Fruit fly (Drosophila melanogaster) whole organism, embryonic: ENCODE measurements around the gene CG34125.
A peak's percentile ranks its signal among the peaks of the same experiment; 100 is the strongest.

ENCODE experiments used
- Adf1 ChIP-seq: fragments of 200-800 bp; sonication (Bioruptor generic); IDR thresholded peaks from 2 replicates; pipeline ENCODE4 v1.3.6; 2022; ENCODE audit warnings: missing biosample characterization, missing genetic modification characterization
- Bgb ChIP-seq: fragments of 200-800 bp; sonication (Bioruptor generic); IDR thresholded peaks from 2 replicates; pipeline ENCODE4 v1.3.6; 2022; ENCODE audit warnings: missing biosample characterization, missing genetic modification characterization; ENCODE audit not compliant: partially characterized antibody
- Blimp-1 ChIP-seq: fragments of 200-800 bp; sonication (Bioruptor generic); optimal IDR thresholded peaks from 3 replicates; lab custom pipeline; 2018; ENCODE audit warnings: missing biosample characterization, missing genetic modification characterization, mild to moderate bottlenecking, moderate library complexity, missing genetic modification reagents
- CG10979 ChIP-seq: fragments of 200-800 bp; sonication (Bioruptor generic); optimal IDR thresholded peaks from 2 replicates; lab custom pipeline; 2018; ENCODE audit warnings: missing biosample characterization, mild to moderate bottlenecking, missing genetic modification characterization, moderate library complexity
- CG11398 ChIP-seq: fragments of 200-800 bp; sonication (Bioruptor generic); optimal IDR thresholded peaks from 2 replicates; lab custom pipeline; 2016; ENCODE audit warnings: missing biosample characterization, missing genetic modification characterization
- CG12236 ChIP-seq: fragments of 200-800 bp; sonication (Bioruptor generic); optimal IDR thresholded peaks from 2 replicates; lab custom pipeline; 2016; ENCODE audit warnings: missing biosample characterization, missing genetic modification characterization
- CG1233 ChIP-seq: fragments of 200-800 bp; sonication (Bioruptor generic); optimal IDR thresholded peaks from 4 replicates; lab custom pipeline; 2018; ENCODE audit warnings: missing biosample characterization, mild to moderate bottlenecking, missing genetic modification characterization
- CG1529 ChIP-seq: fragments of 200-800 bp; sonication (Bioruptor generic); optimal IDR thresholded peaks from 3 replicates; lab custom pipeline; 2018; ENCODE audit warnings: missing biosample characterization, missing genetic modification characterization
- CG17829 ChIP-seq: fragments of 200-800 bp; optimal IDR thresholded peaks from 2 replicates; lab custom pipeline; 2019; ENCODE audit warnings: missing biosample characterization, mild to moderate bottlenecking, missing genetic modification characterization, moderate library complexity
- CG2889 ChIP-seq: fragments of 200-800 bp; sonication (Bioruptor generic); IDR thresholded peaks from 3 replicates; pipeline ENCODE4 v1.3.6; 2022; ENCODE audit warnings: missing biosample characterization, missing genetic modification characterization
- CG6765 ChIP-seq: fragments of 200-800 bp; sonication (Bioruptor generic); optimal IDR thresholded peaks from 3 replicates; lab custom pipeline; 2017; ENCODE audit warnings: missing biosample characterization, mild to moderate bottlenecking, missing genetic modification characterization
- CG9876 ChIP-seq: fragments of 200-800 bp; sonication (Bioruptor generic); optimal IDR thresholded peaks from 2 replicates; lab custom pipeline; 2016; ENCODE audit warnings: missing biosample characterization, missing genetic modification characterization
- CkIIα-i1 ChIP-seq: fragments of 200-800 bp; sonication (Bioruptor generic); IDR thresholded peaks from 2 replicates; pipeline ENCODE4 v1.3.6; 2022; ENCODE audit warnings: missing biosample characterization, missing genetic modification characterization
- D ChIP-seq, 2 experiments: fragments of 200-800 bp in 1 of 2; fragments of >200 bp in 1 of 2; sonication (Bioruptor generic) in 1 of 2; optimal IDR thresholded peaks; 2 replicates in 1 of 2; 3 replicates in 1 of 2; lab custom pipeline; 2017; ENCODE audit warnings: mild to moderate bottlenecking in 1 of 2, missing biosample characterization in 1 of 2, missing genetic modification characterization in 1 of 2, missing genetic modification reagents in 1 of 2
- Dip2 ChIP-seq: fragments of 200-800 bp; sonication (Bioruptor generic); IDR thresholded peaks from 2 replicates; pipeline ENCODE4 v1.3.6; 2022; ENCODE audit warnings: missing biosample characterization, missing genetic modification characterization
- Dp ChIP-seq: fragments of 200-800 bp; sonication (Bioruptor generic); optimal IDR thresholded peaks from 2 replicates; lab custom pipeline; 2018; ENCODE audit warnings: missing biosample characterization, mild to moderate bottlenecking, missing genetic modification characterization, moderate library complexity
- HmgZ ChIP-seq: fragments of 200-800 bp; sonication (Bioruptor generic); optimal IDR thresholded peaks from 2 replicates; lab custom pipeline; 2018; ENCODE audit warnings: missing biosample characterization, mild to moderate bottlenecking, missing genetic modification characterization
- Mrtf ChIP-seq: fragments of 200-800 bp; sonication (Bioruptor generic); IDR thresholded peaks from 3 replicates; pipeline ENCODE4 v1.3.6; 2022; ENCODE audit warnings: missing biosample characterization, missing genetic modification characterization
- NfI ChIP-seq: fragments of 200-800 bp; sonication (Bioruptor generic); optimal IDR thresholded peaks from 3 replicates; lab custom pipeline; 2018; ENCODE audit warnings: missing biosample characterization, mild to moderate bottlenecking, missing genetic modification characterization, moderate library complexity
- Oli ChIP-seq: fragments of 200-800 bp; sonication (Bioruptor generic); optimal IDR thresholded peaks from 2 replicates; lab custom pipeline; 2018; ENCODE audit warnings: missing biosample characterization, mild to moderate bottlenecking, missing genetic modification characterization, moderate library complexity
- Ravus ChIP-seq: fragments of 200-800 bp; sonication (Bioruptor generic); IDR thresholded peaks from 2 replicates; pipeline ENCODE4 v1.3.6; 2022; ENCODE audit warnings: missing biosample characterization, missing genetic modification characterization
- Trl ChIP-seq, 3 experiments: fragments of >200 bp in 2 of 3; fragments of 200-800 bp in 1 of 3; sonication (Bioruptor generic) in 1 of 3; optimal IDR thresholded peaks; 2 replicates in 1 of 3; 3 replicates in 2 of 3; lab custom pipeline; 2016 to 2017; ENCODE audit warnings: missing biosample characterization in 1 of 3, missing genetic modification characterization in 1 of 3
- bcd ChIP-seq: fragments of 200-800 bp; sonication (Bioruptor generic); optimal IDR thresholded peaks from 2 replicates; lab custom pipeline; 2017; ENCODE audit warnings: missing biosample characterization, mild to moderate bottlenecking, missing genetic modification characterization
- bigmax ChIP-seq: fragments of 200-800 bp; sonication (Bioruptor generic); optimal IDR thresholded peaks from 2 replicates; lab custom pipeline; 2018; ENCODE audit warnings: missing biosample characterization, mild to moderate bottlenecking, missing genetic modification characterization
- cg ChIP-seq: fragments of 200-800 bp; sonication (Bioruptor generic); optimal IDR thresholded peaks from 3 replicates; lab custom pipeline; 2019; ENCODE audit warnings: missing biosample characterization, mild to moderate bottlenecking, missing genetic modification characterization, moderate library complexity
- ci ChIP-seq: fragments of 200-800 bp; sonication (Bioruptor generic); IDR thresholded peaks from 3 replicates; pipeline ENCODE4 v1.3.6; 2022; ENCODE audit warnings: missing biosample characterization, missing genetic modification characterization
- corto ChIP-seq: fragments of 200-800 bp; sonication (Bioruptor generic); optimal IDR thresholded peaks from 2 replicates; lab custom pipeline; 2016; ENCODE audit warnings: missing biosample characterization, mild to moderate bottlenecking, missing genetic modification characterization, moderate library complexity
- gcm2 ChIP-seq: fragments of 200-800 bp; sonication (Bioruptor generic); optimal IDR thresholded peaks from 2 replicates; lab custom pipeline; 2016; ENCODE audit warnings: missing biosample characterization, missing genetic modification characterization
- gsb ChIP-seq: fragments of 200-800 bp; sonication (Bioruptor generic); IDR thresholded peaks from 2 replicates; pipeline ENCODE4 v1.3.6; 2022; ENCODE audit warnings: missing biosample characterization, missing genetic modification characterization
- gsb-n ChIP-seq: fragments of 200-800 bp; sonication (Bioruptor generic); optimal IDR thresholded peaks from 3 replicates; lab custom pipeline; 2018; ENCODE audit warnings: missing biosample characterization, mild to moderate bottlenecking, missing genetic modification characterization
- jumu ChIP-seq: fragments of 200-800 bp; sonication (Bioruptor generic); optimal IDR thresholded peaks from 3 replicates; lab custom pipeline; 2016; ENCODE audit warnings: missing biosample characterization, missing genetic modification characterization
- kay ChIP-seq: fragments of 200-800 bp; sonication (Bioruptor generic); optimal IDR thresholded peaks from 2 replicates; lab custom pipeline; 2016; ENCODE audit warnings: missing biosample characterization, missing genetic modification characterization
- kni ChIP-seq: fragments of 200-800 bp; sonication (Bioruptor generic); optimal IDR thresholded peaks from 3 replicates; lab custom pipeline; 2017; ENCODE audit warnings: mild to moderate bottlenecking, missing biosample characterization, missing genetic modification reagents, missing genetic modification characterization
- maf-S ChIP-seq: fragments of 200-800 bp; sonication (Bioruptor generic); optimal IDR thresholded peaks from 2 replicates; lab custom pipeline; 2016; ENCODE audit warnings: missing biosample characterization, missing genetic modification characterization
- mirr ChIP-seq: fragments of 200-800 bp; sonication (Bioruptor generic); optimal IDR thresholded peaks from 3 replicates; lab custom pipeline; 2018; ENCODE audit warnings: missing biosample characterization, mild to moderate bottlenecking, missing genetic modification characterization
- mld ChIP-seq: fragments of 200-800 bp; sonication (Bioruptor generic); IDR thresholded peaks from 3 replicates; pipeline ENCODE4 v1.3.6; 2022; ENCODE audit warnings: missing biosample characterization, missing genetic modification characterization; ENCODE audit not compliant: partially characterized antibody
- otp ChIP-seq: fragments of 200-800 bp; sonication (Bioruptor generic); IDR thresholded peaks from 3 replicates; pipeline ENCODE4, ENCODE4 v1.3.6; 2022; ENCODE audit warnings: missing biosample characterization, missing genetic modification characterization
- prd ChIP-seq, 3 experiments: fragments of >200 bp in 2 of 3; fragments of 200-800 bp in 1 of 3; sonication (Bioruptor generic) in 1 of 3; optimal IDR thresholded peaks in 2 of 3; IDR thresholded peaks in 1 of 3; 2 replicates in 2 of 3; 3 replicates in 1 of 3; pipeline versions ENCODE4 v1.3.6 to Lab custom; 2017 to 2022; ENCODE audit warnings: missing biosample characterization in 1 of 3, missing genetic modification characterization in 1 of 3
- salm ChIP-seq: fragments of 200-800 bp; sonication (Bioruptor generic); optimal IDR thresholded peaks from 2 replicates; lab custom pipeline; 2018; ENCODE audit warnings: missing biosample characterization, mild to moderate bottlenecking, missing genetic modification characterization
- shn ChIP-seq: fragments of 200-800 bp; sonication (Bioruptor generic); optimal IDR thresholded peaks from 3 replicates; lab custom pipeline; 2016; ENCODE audit warnings: missing biosample characterization, missing genetic modification characterization
- sim ChIP-seq: fragments of 200-800 bp; sonication (Bioruptor generic); IDR thresholded peaks from 2 replicates; pipeline ENCODE4 v1.3.6; 2022; ENCODE audit warnings: missing biosample characterization, missing genetic modification characterization
- ssp ChIP-seq: fragments of 200-800 bp; sonication (Bioruptor generic); IDR thresholded peaks from 2 replicates; pipeline ENCODE4 v1.3.6; 2022; ENCODE audit warnings: missing biosample characterization, missing genetic modification characterization
- tll ChIP-seq, 2 experiments: fragments of 200-800 bp in 1 of 2; fragments of >200 bp in 1 of 2; sonication (Bioruptor generic) in 1 of 2; optimal IDR thresholded peaks; 2 replicates each; lab custom pipeline; 2017 to 2019; ENCODE audit warnings: missing biosample characterization in 2 of 2, missing genetic modification characterization in 2 of 2, mild to moderate bottlenecking in 1 of 2, moderate library complexity in 1 of 2
- tna ChIP-seq: fragments of 200-800 bp; sonication (Bioruptor generic); IDR thresholded peaks from 2 replicates; pipeline ENCODE4 v1.3.6; 2022; ENCODE audit warnings: missing biosample characterization, missing genetic modification characterization; ENCODE audit not compliant: partially characterized antibody
- twi ChIP-seq: fragments of 200-800 bp; optimal IDR thresholded peaks from 2 replicates; lab custom pipeline; 2019; ENCODE audit warnings: missing biosample characterization, mild to moderate bottlenecking, missing genetic modification characterization, moderate library complexity
- wek ChIP-seq: fragments of 200-800 bp; sonication (Bioruptor generic); optimal IDR thresholded peaks from 3 replicates; lab custom pipeline; 2018; ENCODE audit warnings: missing biosample characterization, mild to moderate bottlenecking, missing genetic modification characterization, moderate library complexity

Gene CG34125

DNA sequence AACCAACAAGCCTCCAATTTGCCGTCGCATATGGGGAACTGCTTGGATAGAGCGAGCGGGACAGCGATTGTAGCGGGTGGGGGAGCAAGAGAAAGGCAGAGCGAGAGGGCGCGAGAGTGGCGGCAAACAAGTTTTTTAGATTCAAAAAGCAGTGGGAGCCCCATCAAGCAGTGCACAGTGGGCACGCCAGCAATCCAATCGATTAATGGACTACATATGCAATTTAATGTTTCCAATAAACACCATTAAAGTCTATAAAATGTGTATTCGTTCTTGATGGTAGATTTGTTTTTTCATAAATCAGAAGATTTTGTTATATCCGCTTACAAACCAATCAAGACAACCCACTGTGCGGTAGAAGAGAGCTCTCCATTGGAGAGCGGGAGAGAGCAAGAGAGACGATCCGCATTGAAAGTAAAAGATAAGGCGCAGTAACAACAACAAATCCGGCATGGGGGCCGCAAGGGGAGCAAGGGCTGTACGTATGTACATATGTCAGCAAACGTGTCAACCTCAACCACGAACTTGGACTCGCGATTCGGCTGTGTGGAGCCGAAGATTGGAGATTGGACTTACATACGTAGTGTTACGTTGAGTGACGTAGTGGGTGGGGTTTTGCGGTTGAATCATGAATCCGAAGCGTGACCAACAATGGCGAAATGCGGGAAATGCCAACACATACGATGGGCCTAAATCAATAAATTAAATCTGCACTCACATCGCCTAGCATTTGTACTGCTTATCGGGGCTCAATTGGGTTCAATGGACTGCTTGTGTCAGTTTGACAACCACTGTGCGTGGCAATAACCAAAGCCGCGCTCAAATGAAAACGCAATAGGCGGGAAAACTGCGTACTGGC, 32.2 kb downstream of the CG34125 start (continued):
- TF ChIP-seq Mrtf (GFP tag; lab: Robert Waterston, UW) (peak; percentile 99), Trl (optimal IDR thresholded peaks at IDR 0.05; lab: Kevin White, UChicago) (peak; percentile 91 to 94), Trl (GFP tag; optimal IDR thresholded peaks at IDR 0.05; lab: Kevin White, UChicago) (peak; percentile 99), CG1529 (GFP tag; lab: Kevin White, UChicago) (peak; percentile 99), prd (optimal IDR thresholded peaks at IDR 0.05; lab: Kevin White, UChicago) (no peak), prd (GFP tag; IDR thresholded peaks at IDR 0.05; lab: Robert Waterston, UW) (peak; percentile 99), twi (peak; percentile 96), CG17829 (tag; lab: Kevin White, UChicago) (peak; percentile 99), mld (GFP tag; lab: Robert Waterston, UW) (0 out of 3 replicates have a peak, but pooled peaks have one; percentile 25), sim (GFP tag; lab: Robert Waterston, UW) (peak; percentile 97), cg (GFP tag; lab: Kevin White, UChicago) (peak; percentile 15), kay (GFP tag; lab: Kevin White, UChicago) (peak; percentile 97), CG9876 (GFP tag; lab: Kevin White, UChicago) (peak; percentile 99), CG6765 (GFP tag; lab: Kevin White, UChicago) (peak; percentile 97), gsb-n (peak; percentile 99), Blimp-1 (GFP tag; lab: Kevin White, UChicago) (peak; percentile 98), Ravus (peak; percentile 98), CkIIα-i1 (GFP tag; lab: Robert Waterston, UW) (peak; percentile 96), shn (GFP tag; lab: Kevin White, UChicago) (peak; percentile 100), HmgZ (peak; percentile 99), maf-S (GFP tag; lab: Kevin White, UChicago) (peak; percentile 99), wek (peak; percentile 96), tna (GFP tag; lab: Robert Waterston, UW) (peak; percentile 55), Adf1 (GFP tag; lab: Robert Waterston, UW) (peak; percentile 87), gcm2 (GFP tag; lab: Kevin White, UChicago) (peak; percentile 97), tll (GFP tag; optimal IDR thresholded peaks at IDR 0.05; lab: Kevin White, UChicago) (no peak), otp (GFP tag; lab: Robert Waterston, UW) (peak; percentile 99), ci (peak; percentile 100), NfI (GFP tag; lab: Kevin White, UChicago) (peak; percentile 99), CG12236 (GFP tag; lab: Kevin White, UChicago) (peak; percentile 98), mirr (GFP tag; lab: Kevin White, UChicago) (peak; percentile 99), CG10979 (tag; lab: Kevin White, UChicago) (peak; percentile 99), CG1233 (peak; percentile 99), ssp (GFP tag; lab: Robert Waterston, UW) (peak; percentile 95), CG11398 (GFP tag; lab: Kevin White, UChicago) (peak; percentile 99), corto (GFP tag; lab: Kevin White, UChicago) (peak; percentile 95), Oli (tag; lab: Kevin White, UChicago) (peak; percentile 99), bcd (GFP tag; lab: Kevin White, UChicago) (peak; percentile 99), Dip2 (GFP tag; lab: Robert Waterston, UW) (peak; percentile 79), bigmax (peak; percentile 80), kni (GFP tag; lab: Kevin White, UChicago) (peak; percentile 96), gsb (GFP tag; lab: Robert Waterston, UW) (peak; percentile 98), CG2889 (GFP tag; lab: Robert Waterston, UW) (peak; percentile 99), Dp (GFP tag; lab: Kevin White, UChicago) (peak; percentile 48), jumu (GFP tag; lab: Kevin White, UChicago) (peak; percentile 99), Bgb (peak; percentile 59), D (optimal IDR thresholded peaks at IDR 0.05; lab: Kevin White, UChicago) (no peak), D (GFP tag; optimal IDR thresholded peaks at IDR 0.05; lab: Kevin White, UChicago) (peak; percentile 99), salm (peak; percentile 98)
